Worm (Caenorhabditis elegans): Measurements from ENCODE around the gene cest-2.3.

Gene cest-2.3

ce11 chrV:14182860-14183259, at the start of gene cest-2.3:
Gene cest-2.3 (minus strand): TSS chrV:14182960.
- peak; percentile 40 for TF ChIP-seq elt-2 (tag; optimal IDR thresholded peaks at IDR 0.05)
- no peak for TF ChIP-seq ceh-24 (tag; optimal IDR thresholded peaks at IDR 0.05)

- TF ChIP-seq sox-2 (GFP tag; IDR thresholded peaks at IDR 0.05) (no peak), ceh-30 (tag; optimal IDR thresholded peaks at IDR 0.05) (no peak), ceh-45 (GFP tag; IDR thresholded peaks at IDR 0.05) (no peak), tbx-2 (tag; optimal IDR thresholded peaks at IDR 0.05) (no peak), lin-11 (tag; optimal IDR thresholded peaks at IDR 0.05) (no peak), ceh-19 (GFP tag; optimal IDR thresholded peaks at IDR 0.05) (no peak), C08G9.2 (tag; optimal IDR thresholded peaks at IDR 0.05) (no peak), fax-1 (tag; optimal IDR thresholded peaks at IDR 0.05) (no peak), unc-55 (GFP tag; optimal IDR thresholded peaks at IDR 0.05) (no peak)
Measured at ce11 chrV:14231656-14232055, 48.9 kb upstream of the cest-2.3 start.

ce11 chrV:14230788-14231583, 48.2 kb upstream of the cest-2.3 start:
- TF ChIP-seq lin-11 (tag; optimal IDR thresholded peaks at IDR 0.05) (no peak), ahr-1 (tag; optimal IDR thresholded peaks at IDR 0.05) (no peak)

- TF ChIP-seq eyg-1 (tag; optimal IDR thresholded peaks at IDR 0.05) (no peak), ttx-3 (tag; optimal IDR thresholded peaks at IDR 0.05) (no peak), ceh-22 (tag; optimal IDR thresholded peaks at IDR 0.05) (no peak), pha-2 (tag; optimal IDR thresholded peaks at IDR 0.05) (no peak), madf-2 (tag; optimal IDR thresholded peaks at IDR 0.05) (no peak), ceh-30 (tag; optimal IDR thresholded peaks at IDR 0.05) (no peak), ceh-24 (tag; optimal IDR thresholded peaks at IDR 0.05) (no peak), ceh-18 (tag; optimal IDR thresholded peaks at IDR 0.05) (no peak), rnt-1 (tag; optimal IDR thresholded peaks at IDR 0.05) (no peak), ceh-9 (tag; optimal IDR thresholded peaks at IDR 0.05) (no peak), hlh-13 (GFP tag; optimal IDR thresholded peaks at IDR 0.05) (no peak), ceh-2 (tag; optimal IDR thresholded peaks at IDR 0.05) (no peak), tbx-7 (tag; optimal IDR thresholded peaks at IDR 0.05) (no peak), ahr-1 (tag; optimal IDR thresholded peaks at IDR 0.05) (no peak), gmeb-2 (tag; optimal IDR thresholded peaks at IDR 0.05) (no peak), sdc-2 (tag; optimal IDR thresholded peaks at IDR 0.05) (no peak), zip-5 (tag; optimal IDR thresholded peaks at IDR 0.05) (no peak), tbx-2 (tag; optimal IDR thresholded peaks at IDR 0.05) (no peak)
Measured at ce11 chrV:14226373-14226772, 43.6 kb upstream of the cest-2.3 start, which contains the start of gene nep-21. Gene nep-21 (minus strand): TSS chrV:14226473.

- TF ChIP-seq lim-6 (tag; optimal IDR thresholded peaks at IDR 0.05), result no peak
- no peak for TF ChIP-seq pros-1 (tag; optimal IDR thresholded peaks at IDR 0.05)
- TF ChIP-seq odd-2 (tag; optimal IDR thresholded peaks at IDR 0.05), result no peak
- TF ChIP-seq C08G9.2 (tag; optimal IDR thresholded peaks at IDR 0.05), result no peak
- no peak for TF ChIP-seq rnt-1 (tag; optimal IDR thresholded peaks at IDR 0.05)
- TF ChIP-seq ceh-22 (tag; optimal IDR thresholded peaks at IDR 0.05), result no peak
- no peak for TF ChIP-seq ceh-34 (tag; optimal IDR thresholded peaks at IDR 0.05)
- TF ChIP-seq ref-2 (tag; optimal IDR thresholded peaks at IDR 0.05), result no peak
- TF ChIP-seq ceh-19 (GFP tag; optimal IDR thresholded peaks at IDR 0.05), result no peak
- no peak for TF ChIP-seq elt-2 (tag; optimal IDR thresholded peaks at IDR 0.05)
- TF ChIP-seq ceh-14 (tag; optimal IDR thresholded peaks at IDR 0.05), result no peak
- no peak for TF ChIP-seq ceh-48 (tag; optimal IDR thresholded peaks at IDR 0.05)
- no peak for TF ChIP-seq ttx-3 (tag; optimal IDR thresholded peaks at IDR 0.05)
- TF ChIP-seq K02D7.2 (tag; optimal IDR thresholded peaks at IDR 0.05), result no peak
- no peak for TF ChIP-seq gmeb-2 (tag; optimal IDR thresholded peaks at IDR 0.05)
- no peak for TF ChIP-seq hlh-13 (GFP tag; optimal IDR thresholded peaks at IDR 0.05)
- TF ChIP-seq eyg-1 (tag; optimal IDR thresholded peaks at IDR 0.05), result no peak
- TF ChIP-seq ztf-16 (tag; optimal IDR thresholded peaks at IDR 0.05), result no peak
Measured at ce11 chrV:14223141-14223540, 40.4 kb upstream of the cest-2.3 start.
